Fruit fly (Drosophila melanogaster) whole organism, embryonic: ENCODE results near the gene Sulf1.
A peak's percentile ranks its signal among the peaks of the same experiment; 100 is the strongest.

Source experiments
- Atf-2 ChIP-seq: fragments of 200-800 bp; sonication (Bioruptor generic); optimal IDR thresholded peaks from 2 replicates; lab custom pipeline; 2016; ENCODE audit warnings: missing biosample characterization, missing genetic modification characterization
- Atf6 ChIP-seq: fragments of 200-800 bp; sonication (Bioruptor generic); IDR thresholded peaks from 2 replicates; pipeline ENCODE4 v1.3.6; 2022; ENCODE audit warnings: missing biosample characterization, missing genetic modification characterization
- Blimp-1 ChIP-seq: fragments of 200-800 bp; sonication (Bioruptor generic); optimal IDR thresholded peaks from 3 replicates; lab custom pipeline; 2018; ENCODE audit warnings: missing biosample characterization, missing genetic modification characterization, mild to moderate bottlenecking, moderate library complexity, missing genetic modification reagents
- CG10147 ChIP-seq: fragments of 200-800 bp; sonication (Bioruptor generic); optimal IDR thresholded peaks from 2 replicates; lab custom pipeline; 2019; ENCODE audit warnings: missing biosample characterization, mild to moderate bottlenecking, missing genetic modification characterization, moderate library complexity
- CG10431 ChIP-seq: fragments of 200-800 bp; sonication (Bioruptor generic); optimal IDR thresholded peaks from 3 replicates; lab custom pipeline; 2018; ENCODE audit warnings: missing biosample characterization, mild to moderate bottlenecking, missing genetic modification characterization
- CG10543 ChIP-seq: fragments of 200-800 bp; sonication (Bioruptor generic); optimal IDR thresholded peaks from 3 replicates; lab custom pipeline; 2017; ENCODE audit warnings: missing biosample characterization, mild to moderate bottlenecking, missing genetic modification characterization, moderate library complexity
- CG10565 ChIP-seq: fragments of 200-800 bp; sonication (Bioruptor generic); optimal IDR thresholded peaks from 3 replicates; lab custom pipeline; 2016; ENCODE audit warnings: missing biosample characterization, mild to moderate bottlenecking, missing genetic modification characterization
- CG10959 ChIP-seq: fragments of 200-800 bp; sonication (Bioruptor generic); IDR thresholded peaks from 2 replicates; pipeline ENCODE4 v1.3.6; 2022; ENCODE audit warnings: missing biosample characterization, missing genetic modification characterization
- CG11398 ChIP-seq: fragments of 200-800 bp; sonication (Bioruptor generic); optimal IDR thresholded peaks from 2 replicates; lab custom pipeline; 2016; ENCODE audit warnings: missing biosample characterization, missing genetic modification characterization
- CG1233 ChIP-seq: fragments of 200-800 bp; sonication (Bioruptor generic); optimal IDR thresholded peaks from 4 replicates; lab custom pipeline; 2018; ENCODE audit warnings: missing biosample characterization, mild to moderate bottlenecking, missing genetic modification characterization
- CG13624 ChIP-seq: fragments of 200-800 bp; sonication (Bioruptor generic); optimal IDR thresholded peaks from 2 replicates; lab custom pipeline; 2016; ENCODE audit warnings: missing biosample characterization, missing genetic modification characterization
- CG14667 ChIP-seq: fragments of 200-800 bp; sonication (Bioruptor generic); IDR thresholded peaks from 2 replicates; pipeline ENCODE4 v1.3.6; 2022; ENCODE audit warnings: missing biosample characterization, missing genetic modification characterization
- CG3065 ChIP-seq: fragments of 200-800 bp; sonication (Bioruptor generic); optimal IDR thresholded peaks from 2 replicates; lab custom pipeline; 2016; ENCODE audit warnings: missing biosample characterization, missing genetic modification characterization
- CG31365 ChIP-seq: fragments of 200-800 bp; sonication (Bioruptor generic); optimal IDR thresholded peaks from 2 replicates; lab custom pipeline; 2018; ENCODE audit warnings: missing biosample characterization, mild to moderate bottlenecking, missing genetic modification characterization
- CG31388 ChIP-seq: fragments of 200-800 bp; sonication (Bioruptor generic); optimal IDR thresholded peaks from 2 replicates; lab custom pipeline; 2016; ENCODE audit warnings: missing biosample characterization, missing genetic modification characterization
- CG31441 ChIP-seq: fragments of 200-800 bp; sonication (Bioruptor generic); IDR thresholded peaks from 2 replicates; pipeline ENCODE4 v1.3.6; 2022; ENCODE audit warnings: missing biosample characterization, missing genetic modification characterization
- CG3726 ChIP-seq: fragments of 200-800 bp; sonication (Bioruptor generic); IDR thresholded peaks from 3 replicates; pipeline ENCODE4, ENCODE4 v1.3.6; 2022; ENCODE audit warnings: missing biosample characterization, missing genetic modification characterization
- CG4360 ChIP-seq: fragments of 200-800 bp; sonication (Bioruptor generic); IDR thresholded peaks from 2 replicates; pipeline ENCODE4 v1.3.6; 2022; ENCODE audit warnings: missing biosample characterization, missing genetic modification characterization
- CG4424 ChIP-seq: fragments of 200-800 bp; sonication (Bioruptor generic); optimal IDR thresholded peaks from 3 replicates; lab custom pipeline; 2016; ENCODE audit warnings: missing biosample characterization, missing genetic modification characterization
- CG4730 ChIP-seq: fragments of 200-800 bp; sonication (Bioruptor generic); IDR thresholded peaks from 2 replicates; pipeline ENCODE4 v1.3.6; 2022; ENCODE audit warnings: missing biosample characterization, missing genetic modification characterization
- CG4820 ChIP-seq: fragments of 200-800 bp; sonication (Bioruptor generic); optimal IDR thresholded peaks from 3 replicates; lab custom pipeline; 2016; ENCODE audit warnings: missing biosample characterization, missing genetic modification characterization
- CG5953 ChIP-seq: fragments of 200-800 bp; sonication (Bioruptor generic); IDR thresholded peaks from 2 replicates; pipeline ENCODE4 v1.3.6; 2022; ENCODE audit warnings: missing biosample characterization, missing genetic modification characterization
- CTCF ChIP-seq: fragments of 200-800 bp; sonication (Bioruptor generic); optimal IDR thresholded peaks from 2 replicates; lab custom pipeline; 2017; ENCODE audit warnings: missing biosample characterization, mild to moderate bottlenecking, missing genetic modification characterization, moderate library complexity
- Chrac-16 ChIP-seq: fragments of 200-800 bp; sonication (Bioruptor generic); optimal IDR thresholded peaks from 3 replicates; lab custom pipeline; 2016; ENCODE audit warnings: missing biosample characterization, missing genetic modification characterization
- Dip3 ChIP-seq: fragments of 200-800 bp; sonication (Bioruptor generic); optimal IDR thresholded peaks from 3 replicates; lab custom pipeline; 2016; ENCODE audit warnings: missing biosample characterization, missing genetic modification characterization
- Dp ChIP-seq: fragments of 200-800 bp; sonication (Bioruptor generic); optimal IDR thresholded peaks from 2 replicates; lab custom pipeline; 2018; ENCODE audit warnings: missing biosample characterization, mild to moderate bottlenecking, missing genetic modification characterization, moderate library complexity
- H2.0 ChIP-seq: fragments of 200-800 bp; sonication (Bioruptor generic); IDR thresholded peaks from 2 replicates; pipeline ENCODE4 v1.3.6; 2022; ENCODE audit warnings: missing biosample characterization, missing genetic modification characterization
- HmgD ChIP-seq: fragments of 200-800 bp; sonication (Bioruptor generic); optimal IDR thresholded peaks from 3 replicates; lab custom pipeline; 2016; ENCODE audit warnings: missing biosample characterization, missing genetic modification characterization
- Jarid2 ChIP-seq: fragments of 200-800 bp; sonication (Bioruptor generic); optimal IDR thresholded peaks from 3 replicates; lab custom pipeline; 2017; ENCODE audit warnings: mild to moderate bottlenecking, missing biosample characterization, missing genetic modification reagents, missing genetic modification characterization
- Lim3 ChIP-seq: fragments of 200-800 bp; sonication (Bioruptor generic); IDR thresholded peaks from 2 replicates; pipeline ENCODE4 v1.3.6; 2022; ENCODE audit warnings: missing biosample characterization, missing genetic modification characterization
- Lpt ChIP-seq: fragments of >200 bp; optimal IDR thresholded peaks from 2 replicates; lab custom pipeline; 2018; ENCODE audit warnings: missing biosample characterization, missing genetic modification characterization
- MBD-R2 ChIP-seq: fragments of 200-800 bp; sonication (Bioruptor generic); IDR thresholded peaks from 2 replicates; pipeline ENCODE4 v1.3.6; 2022; ENCODE audit warnings: missing biosample characterization, missing genetic modification characterization
- Med ChIP-seq: fragments of 200-800 bp; sonication (Bioruptor generic); peaks from one replicate; lab custom pipeline; 2016; ENCODE audit warnings: missing biosample characterization, missing genetic modification characterization, mild to moderate bottlenecking, inconsistent platforms, moderate library complexity
- Myb ChIP-seq: fragments of 200-800 bp; sonication (Bioruptor generic); optimal IDR thresholded peaks from 2 replicates; lab custom pipeline; 2016; ENCODE audit warnings: missing biosample characterization, missing genetic modification characterization
- Neu2 ChIP-seq: fragments of 200-800 bp; sonication (Bioruptor generic); optimal IDR thresholded peaks from 3 replicates; lab custom pipeline; 2016; ENCODE audit warnings: missing biosample characterization, missing genetic modification characterization, borderline replicate concordance
- Ravus ChIP-seq: fragments of 200-800 bp; sonication (Bioruptor generic); IDR thresholded peaks from 2 replicates; pipeline ENCODE4 v1.3.6; 2022; ENCODE audit warnings: missing biosample characterization, missing genetic modification characterization
- Sry-δ ChIP-seq: fragments of 200-800 bp; sonication (Bioruptor generic); optimal IDR thresholded peaks from 2 replicates; lab custom pipeline; 2016; ENCODE audit warnings: missing biosample characterization, missing genetic modification characterization
- Xbp1 ChIP-seq: fragments of 200-800 bp; sonication (Bioruptor generic); optimal IDR thresholded peaks from 3 replicates; lab custom pipeline; 2016; ENCODE audit warnings: missing biosample characterization, mild to moderate bottlenecking, missing genetic modification characterization
- aop ChIP-seq: fragments of 200-800 bp; sonication (Bioruptor generic); IDR thresholded peaks from 2 replicates; pipeline ENCODE4 v1.3.6; 2022; ENCODE audit warnings: missing biosample characterization, missing genetic modification characterization
- az2 ChIP-seq: fragments of 200-800 bp; sonication (Bioruptor generic); optimal IDR thresholded peaks from 3 replicates; lab custom pipeline; 2016; ENCODE audit warnings: missing biosample characterization, missing genetic modification characterization
- bigmax ChIP-seq: fragments of 200-800 bp; sonication (Bioruptor generic); optimal IDR thresholded peaks from 2 replicates; lab custom pipeline; 2018; ENCODE audit warnings: missing biosample characterization, mild to moderate bottlenecking, missing genetic modification characterization
- cas ChIP-seq: fragments of 200-800 bp; sonication (Bioruptor generic); IDR thresholded peaks from 2 replicates; pipeline ENCODE4 v1.3.6; 2022; ENCODE audit warnings: missing biosample characterization, missing genetic modification characterization
- dan ChIP-seq: fragments of 200-800 bp; sonication (Bioruptor generic); IDR thresholded peaks from 2 replicates; pipeline ENCODE4 v1.3.6; 2022; ENCODE audit warnings: missing biosample characterization, missing genetic modification characterization
- eve ChIP-seq, 2 experiments: fragments of >200 bp; optimal IDR thresholded peaks; 2 replicates each; lab custom pipeline; 2017; ENCODE audit warnings: missing biosample characterization in 2 of 2, missing genetic modification characterization in 2 of 2
- gt ChIP-seq: fragments of 200-800 bp; sonication (Bioruptor generic); IDR thresholded peaks from 2 replicates; pipeline ENCODE4 v1.3.6; 2022; ENCODE audit warnings: missing biosample characterization, missing genetic modification characterization
- klu ChIP-seq: fragments of 200-800 bp; sonication (Bioruptor generic); IDR thresholded peaks from 2 replicates; pipeline ENCODE4 v1.3.6; 2022; ENCODE audit warnings: missing biosample characterization, missing genetic modification characterization
- lmd ChIP-seq: fragments of 200-800 bp; sonication (Bioruptor generic); IDR thresholded peaks from 2 replicates; pipeline ENCODE4 v1.3.6; 2022; ENCODE audit warnings: missing biosample characterization, missing genetic modification characterization
- mld ChIP-seq: fragments of 200-800 bp; sonication (Bioruptor generic); IDR thresholded peaks from 3 replicates; pipeline ENCODE4 v1.3.6; 2022; ENCODE audit warnings: missing biosample characterization, missing genetic modification characterization; ENCODE audit not compliant: partially characterized antibody
- ro ChIP-seq: fragments of 200-800 bp; sonication (Bioruptor generic); IDR thresholded peaks from 2 replicates; pipeline ENCODE4 v1.3.6; 2022; ENCODE audit warnings: missing biosample characterization, missing genetic modification characterization
- ssp ChIP-seq: fragments of 200-800 bp; sonication (Bioruptor generic); IDR thresholded peaks from 2 replicates; pipeline ENCODE4 v1.3.6; 2022; ENCODE audit warnings: missing biosample characterization, missing genetic modification characterization
- unc-4 ChIP-seq: fragments of 200-800 bp; sonication (Bioruptor generic); IDR thresholded peaks from 2 replicates; pipeline ENCODE4 v1.3.6; 2022; ENCODE audit warnings: missing biosample characterization, missing genetic modification characterization; ENCODE audit not compliant: partially characterized antibody
- zfh2 ChIP-seq: fragments of 200-800 bp; sonication (Bioruptor generic); optimal IDR thresholded peaks from 2 replicates; lab custom pipeline; 2016; ENCODE audit warnings: missing biosample characterization, missing genetic modification characterization

The Sulf1 gene

dm6 chr3R:16350400-16350799, 11.0 kb upstream of the Sulf1 start:
- TF ChIP-seq CG31388 (GFP tag; lab: Kevin White, UChicago) (no peak), CG4730 (GFP tag; lab: Robert Waterston, UW) (no peak), Xbp1 (no peak), CG4360 (GFP tag; lab: Robert Waterston, UW) (peak; percentile 69), CTCF (peak; percentile 36), CG3065 (GFP tag; lab: Kevin White, UChicago) (peak; percentile 21), CG11398 (no peak), Med (peak; percentile 56)

- TF ChIP-seq Myb (GFP tag; lab: Kevin White, UChicago) (peak; percentile 6), Dip3 (GFP tag; lab: Kevin White, UChicago) (no peak), Blimp-1 (GFP tag; lab: Kevin White, UChicago) (no peak), Ravus (GFP tag; lab: Robert Waterston, UW) (no peak), CG13624 (peak; percentile 27), lmd (GFP tag; lab: Robert Waterston, UW) (no peak), unc-4 (GFP tag; lab: Robert Waterston, UW) (peak; percentile 56), Lpt (GFP tag; lab: Kevin White, UChicago) (no peak), bigmax (no peak), cas (GFP tag; lab: Robert Waterston, UW) (no peak), Jarid2 (GFP tag; lab: Kevin White, UChicago) (peak; percentile 76), CG10543 (GFP tag; lab: Kevin White, UChicago) (peak; percentile 13), CG4424 (GFP tag; lab: Kevin White, UChicago) (no peak), CG10959 (no peak), MBD-R2 (GFP tag; lab: Robert Waterston, UW) (peak; percentile 51), CG31365 (tag; lab: Kevin White, UChicago) (no peak), ssp (no peak), Neu2 (no peak), HmgD (GFP tag; lab: Kevin White, UChicago) (no peak), aop (no peak), CG5953 (0 out of 2 replicates have a peak, but pooled peaks have one; percentile 16), CG10431 (GFP tag; lab: Kevin White, UChicago) (no peak), Atf-2 (GFP tag; lab: Kevin White, UChicago) (no peak), Chrac-16 (no peak), CG3726 (GFP tag; lab: Robert Waterston, UW) (no peak), gt (GFP tag; lab: Robert Waterston, UW) (no peak), H2.0 (GFP tag; lab: Robert Waterston, UW) (no peak), dan (no peak), CG4820 (GFP tag; lab: Kevin White, UChicago) (no peak), CG10565 (no peak), CG31441 (no peak), Lim3 (GFP tag; lab: Robert Waterston, UW) (no peak), CG14667 (no peak), Dp (GFP tag; lab: Kevin White, UChicago) (peak; percentile 90), az2 (GFP tag; lab: Kevin White, UChicago) (no peak), ro (GFP tag; lab: Robert Waterston, UW) (no peak), CG10147 (GFP tag; lab: Kevin White, UChicago) (no peak), eve (GFP tag; optimal IDR thresholded peaks at IDR 0.05; lab: Kevin White, UChicago) (no peak), mld (GFP tag; lab: Robert Waterston, UW) (no peak), Sry-δ (GFP tag; lab: Kevin White, UChicago) (peak; percentile 89), zfh2 (GFP tag; lab: Kevin White, UChicago) (no peak), Atf6 (GFP tag; lab: Robert Waterston, UW) (no peak), klu (no peak), CG1233 (no peak)
Observed at dm6 chr3R:16349111-16349655, 9.8 kb upstream of the Sulf1 start, which contains the start of the genes CG14879 and Manf. Gene CG14879, minus strand, starts transcription at chr3R:16349226. Gene Manf, plus strand, starts transcription at chr3R:16349404.
